Fruit fly (Drosophila melanogaster) whole organism, embryonic: ENCODE results near the gene slmo.

ENCODE experiments used
- Antp ChIP-seq: fragments of 200-800 bp; sonication (Bioruptor generic); optimal IDR thresholded peaks from 3 replicates; lab custom pipeline; 2016; ENCODE audit warnings: missing biosample characterization, missing genetic modification characterization
- B-H2 ChIP-seq: fragments of 200-800 bp; sonication (Bioruptor generic); optimal IDR thresholded peaks from 2 replicates; lab custom pipeline; 2018; ENCODE audit warnings: missing biosample characterization, mild to moderate bottlenecking, missing genetic modification characterization
- Bgb ChIP-seq: fragments of 200-800 bp; sonication (Bioruptor generic); IDR thresholded peaks from 2 replicates; pipeline ENCODE4 v1.3.6; 2022; ENCODE audit warnings: missing biosample characterization, missing genetic modification characterization; ENCODE audit not compliant: partially characterized antibody
- CG10565 ChIP-seq: fragments of 200-800 bp; sonication (Bioruptor generic); optimal IDR thresholded peaks from 3 replicates; lab custom pipeline; 2016; ENCODE audit warnings: missing biosample characterization, mild to moderate bottlenecking, missing genetic modification characterization
- CG15601 ChIP-seq: fragments of 200-800 bp; sonication (Bioruptor generic); optimal IDR thresholded peaks from 3 replicates; lab custom pipeline; 2019; ENCODE audit warnings: missing biosample characterization, mild to moderate bottlenecking, missing genetic modification characterization, moderate library complexity
- CG2202 ChIP-seq: fragments of 200-800 bp; sonication (Bioruptor generic); optimal IDR thresholded peaks from 2 replicates; lab custom pipeline; 2018; ENCODE audit warnings: missing biosample characterization, mild to moderate bottlenecking, missing genetic modification characterization
- CG3407 ChIP-seq: fragments of 200-800 bp; sonication (Bioruptor generic); optimal IDR thresholded peaks from 2 replicates; lab custom pipeline; 2018; ENCODE audit warnings: missing biosample characterization, mild to moderate bottlenecking, missing genetic modification characterization
- CG34224 ChIP-seq: fragments of 200-800 bp; sonication (Bioruptor generic); IDR thresholded peaks from 3 replicates; pipeline ENCODE4 v1.3.6; 2022; ENCODE audit warnings: missing biosample characterization, missing genetic modification characterization; ENCODE audit not compliant: partially characterized antibody
- CG4617 ChIP-seq: fragments of 200-800 bp; sonication (Bioruptor generic); optimal IDR thresholded peaks from 3 replicates; lab custom pipeline; 2016; ENCODE audit warnings: missing biosample characterization, missing genetic modification characterization, borderline replicate concordance
- CG4854 ChIP-seq: fragments of 200-800 bp; sonication (Bioruptor generic); optimal IDR thresholded peaks from 2 replicates; lab custom pipeline; 2016; ENCODE audit warnings: missing biosample characterization, missing genetic modification characterization, inconsistent platforms
- CG6813 ChIP-seq: fragments of 200-800 bp; sonication (Bioruptor generic); optimal IDR thresholded peaks from 2 replicates; lab custom pipeline; 2017; ENCODE audit warnings: missing biosample characterization, missing genetic modification characterization, mild to moderate bottlenecking, moderate library complexity, missing genetic modification reagents
- CG7786 ChIP-seq: fragments of 200-800 bp; sonication (Bioruptor generic); optimal IDR thresholded peaks from 2 replicates; lab custom pipeline; 2016; ENCODE audit warnings: missing biosample characterization, missing genetic modification characterization
- CG8388 ChIP-seq: fragments of 200-800 bp; sonication (Bioruptor generic); optimal IDR thresholded peaks from 2 replicates; lab custom pipeline; 2019; ENCODE audit warnings: missing biosample characterization, mild to moderate bottlenecking, missing genetic modification characterization, moderate library complexity
- CG8924 ChIP-seq: fragments of 200-800 bp; optimal IDR thresholded peaks from 3 replicates; lab custom pipeline; 2019; ENCODE audit warnings: missing biosample characterization, mild to moderate bottlenecking, missing genetic modification characterization, moderate library complexity
- GATAe ChIP-seq: fragments of 200-800 bp; sonication (Bioruptor generic); conservative IDR thresholded peaks from 2 replicates; pipeline ENCODE4 v1.3.6; 2022; ENCODE audit warnings: missing biosample characterization, missing genetic modification characterization
- Hey ChIP-seq: fragments of 200-800 bp; sonication (Bioruptor generic); optimal IDR thresholded peaks from 3 replicates; lab custom pipeline; 2018; ENCODE audit warnings: missing biosample characterization, mild to moderate bottlenecking, missing genetic modification characterization
- Hsf ChIP-seq: fragments of 200-800 bp; sonication (Bioruptor generic); optimal IDR thresholded peaks from 3 replicates; lab custom pipeline; 2016; ENCODE audit warnings: missing biosample characterization, missing genetic modification characterization
- Lim3 ChIP-seq: fragments of 200-800 bp; sonication (Bioruptor generic); IDR thresholded peaks from 2 replicates; pipeline ENCODE4 v1.3.6; 2022; ENCODE audit warnings: missing biosample characterization, missing genetic modification characterization
- MESR4 ChIP-seq: fragments of 200-800 bp; sonication (Bioruptor generic); optimal IDR thresholded peaks from 2 replicates; lab custom pipeline; 2018; ENCODE audit warnings: missing biosample characterization, mild to moderate bottlenecking, missing genetic modification characterization, moderate library complexity
- Med ChIP-seq: fragments of 200-800 bp; sonication (Bioruptor generic); peaks from one replicate; lab custom pipeline; 2016; ENCODE audit warnings: missing biosample characterization, missing genetic modification characterization, mild to moderate bottlenecking, inconsistent platforms, moderate library complexity
- Ptx1 ChIP-seq: fragments of 200-800 bp; sonication (Bioruptor generic); IDR thresholded peaks from 2 replicates; pipeline ENCODE4 v1.3.6; 2022; ENCODE audit warnings: missing biosample characterization, missing genetic modification characterization
- Spps ChIP-seq: fragments of 200-800 bp; sonication (Bioruptor generic); optimal IDR thresholded peaks from 2 replicates; lab custom pipeline; 2018; ENCODE audit warnings: missing biosample characterization, mild to moderate bottlenecking, missing genetic modification characterization
- ac ChIP-seq: fragments of 200-800 bp; sonication (Bioruptor generic); optimal IDR thresholded peaks from 3 replicates; lab custom pipeline; 2017; ENCODE audit warnings: missing biosample characterization, mild to moderate bottlenecking, missing genetic modification characterization
- dysf ChIP-seq: fragments of 200-800 bp; sonication (Bioruptor generic); IDR thresholded peaks from 3 replicates; pipeline ENCODE4 v1.3.6; 2022; ENCODE audit warnings: missing biosample characterization, missing genetic modification characterization
- ewg ChIP-seq: fragments of 200-800 bp; sonication (Bioruptor generic); optimal IDR thresholded peaks from 3 replicates; lab custom pipeline; 2017; ENCODE audit warnings: mild to moderate bottlenecking, missing biosample characterization, missing genetic modification reagents, missing genetic modification characterization
- exex ChIP-seq: fragments of 200-800 bp; sonication (Bioruptor generic); optimal IDR thresholded peaks from 4 replicates; lab custom pipeline; 2018; ENCODE audit warnings: missing biosample characterization, mild to moderate bottlenecking, missing genetic modification characterization, moderate library complexity
- fd3F ChIP-seq: fragments of 200-800 bp; sonication (Bioruptor generic); optimal IDR thresholded peaks from 2 replicates; lab custom pipeline; 2018; ENCODE audit warnings: missing biosample characterization, mild to moderate bottlenecking, missing genetic modification characterization, moderate library complexity
- grn ChIP-seq: fragments of 200-800 bp; sonication (Bioruptor generic); optimal IDR thresholded peaks from 3 replicates; lab custom pipeline; 2017; ENCODE audit warnings: missing biosample characterization, missing genetic modification characterization
- hkb ChIP-seq, 2 experiments: fragments of 200-800 bp in 1 of 2; fragments of >200 bp in 1 of 2; sonication (Bioruptor generic) in 1 of 2; IDR thresholded peaks in 1 of 2; optimal IDR thresholded peaks in 1 of 2; 2 replicates each; pipeline versions ENCODE4 v1.3.6 to Lab custom; 2017 to 2022; ENCODE audit warnings: missing biosample characterization in 1 of 2, missing genetic modification characterization in 1 of 2
- jumu ChIP-seq: fragments of 200-800 bp; sonication (Bioruptor generic); optimal IDR thresholded peaks from 3 replicates; lab custom pipeline; 2016; ENCODE audit warnings: missing biosample characterization, missing genetic modification characterization
- luna ChIP-seq: fragments of 200-800 bp; sonication (Bioruptor generic); optimal IDR thresholded peaks from 2 replicates; lab custom pipeline; 2016; ENCODE audit warnings: missing biosample characterization, missing genetic modification characterization
- mam ChIP-seq: fragments of 200-800 bp; sonication (Bioruptor generic); optimal IDR thresholded peaks from 3 replicates; lab custom pipeline; 2016; ENCODE audit warnings: missing biosample characterization, missing genetic modification characterization
- mirr ChIP-seq: fragments of 200-800 bp; sonication (Bioruptor generic); optimal IDR thresholded peaks from 3 replicates; lab custom pipeline; 2018; ENCODE audit warnings: missing biosample characterization, mild to moderate bottlenecking, missing genetic modification characterization
- otp ChIP-seq: fragments of 200-800 bp; sonication (Bioruptor generic); IDR thresholded peaks from 3 replicates; pipeline ENCODE4, ENCODE4 v1.3.6; 2022; ENCODE audit warnings: missing biosample characterization, missing genetic modification characterization
- pfk ChIP-seq: fragments of 200-800 bp; sonication (Bioruptor generic); optimal IDR thresholded peaks from 2 replicates; lab custom pipeline; 2018; ENCODE audit warnings: missing biosample characterization, mild to moderate bottlenecking, missing genetic modification characterization, moderate library complexity
- prd ChIP-seq, 3 experiments: fragments of >200 bp in 2 of 3; fragments of 200-800 bp in 1 of 3; sonication (Bioruptor generic) in 1 of 3; optimal IDR thresholded peaks in 2 of 3; IDR thresholded peaks in 1 of 3; 2 replicates in 2 of 3; 3 replicates in 1 of 3; pipeline versions ENCODE4 v1.3.6 to Lab custom; 2017 to 2022; ENCODE audit warnings: missing biosample characterization in 1 of 3, missing genetic modification characterization in 1 of 3
- sd ChIP-seq: fragments of 200-800 bp; sonication (Bioruptor generic); optimal IDR thresholded peaks from 3 replicates; lab custom pipeline; 2018; ENCODE audit warnings: missing biosample characterization, mild to moderate bottlenecking, missing genetic modification characterization, moderate library complexity
- sens ChIP-seq: fragments of 200-800 bp; sonication (Bioruptor generic); peaks from one replicate; lab custom pipeline; 2016; ENCODE audit warnings: missing biosample characterization, missing genetic modification characterization
- stc ChIP-seq: fragments of 200-800 bp; sonication (Bioruptor generic); IDR thresholded peaks from 2 replicates; pipeline ENCODE4 v1.3.6; 2022; ENCODE audit warnings: missing biosample characterization, missing genetic modification characterization
- tll ChIP-seq, 2 experiments: fragments of 200-800 bp in 1 of 2; fragments of >200 bp in 1 of 2; sonication (Bioruptor generic) in 1 of 2; optimal IDR thresholded peaks; 2 replicates each; lab custom pipeline; 2017 to 2019; ENCODE audit warnings: missing biosample characterization in 2 of 2, missing genetic modification characterization in 2 of 2, mild to moderate bottlenecking in 1 of 2, moderate library complexity in 1 of 2
- trem ChIP-seq: fragments of 200-800 bp; optimal IDR thresholded peaks from 3 replicates; lab custom pipeline; 2019; ENCODE audit warnings: missing biosample characterization, mild to moderate bottlenecking, missing genetic modification characterization, moderate library complexity
- ttk ChIP-seq: fragments of 200-800 bp; sonication (Bioruptor generic); IDR thresholded peaks from 2 replicates; pipeline ENCODE4 v2.1.2; 2022; ENCODE audit warnings: missing biosample characterization, missing genetic modification characterization

Gene slmo

dm6 chr2L:6090365-6090764, 41.9 kb upstream of the slmo start (continued):
- TF ChIP-seq B-H2 (peak; percentile 16), CG34224 (no peak), CG8924 (tag; lab: Kevin White, UChicago) (peak; percentile 5), Bgb (GFP tag; lab: Robert Waterston, UW) (peak; percentile 16; the same call in 1 of the 2 replicates)

DNA sequence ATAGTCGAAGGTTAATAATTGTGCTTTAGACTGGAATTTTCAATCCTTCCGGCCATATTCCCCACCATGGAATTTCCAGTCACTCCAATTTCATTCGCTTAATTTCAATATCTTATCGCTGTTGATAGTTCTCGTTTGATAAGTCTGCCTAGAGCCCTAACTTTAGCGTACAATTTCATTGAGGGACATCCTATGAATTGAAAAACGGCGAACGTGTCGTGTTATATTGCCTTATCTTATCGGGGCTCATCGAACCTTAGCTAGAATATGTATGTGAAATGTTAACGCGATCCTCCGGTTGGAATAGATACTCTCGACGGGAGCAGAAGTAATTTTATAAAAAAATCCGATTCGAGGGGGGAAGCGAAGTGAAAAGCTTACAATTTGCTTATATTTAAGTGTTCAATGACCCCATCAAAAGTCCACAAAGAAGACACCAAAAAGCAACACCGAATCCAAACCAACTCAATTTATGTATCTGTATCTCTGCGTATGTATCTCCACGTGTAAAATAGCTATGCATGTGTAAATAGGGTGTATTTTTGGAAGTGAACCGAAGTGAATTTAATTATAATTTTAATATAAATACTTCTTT, 41.2 kb upstream of the slmo start:
- TF ChIP-seq sd = peak; percentile 59
- TF ChIP-seq sens (GFP tag; lab: Kevin White, UChicago) = peak; percentile 2
- no peak for TF ChIP-seq pfk (GFP tag; lab: Kevin White, UChicago)
- no peak for TF ChIP-seq ewg
- peak; percentile 80 for TF ChIP-seq GATAe (GFP tag; lab: Robert Waterston, UW)
- TF ChIP-seq mirr (GFP tag; lab: Kevin White, UChicago) = peak; percentile 89
- TF ChIP-seq exex (tag; lab: Kevin White, UChicago) = peak; percentile 68
- peak; percentile 61 for TF ChIP-seq grn (GFP tag; lab: Kevin White, UChicago)
- peak; percentile 19 for TF ChIP-seq Med (GFP tag; lab: Kevin White, UChicago)
- TF ChIP-seq, all 482 proteins: peak for 7

DNA sequence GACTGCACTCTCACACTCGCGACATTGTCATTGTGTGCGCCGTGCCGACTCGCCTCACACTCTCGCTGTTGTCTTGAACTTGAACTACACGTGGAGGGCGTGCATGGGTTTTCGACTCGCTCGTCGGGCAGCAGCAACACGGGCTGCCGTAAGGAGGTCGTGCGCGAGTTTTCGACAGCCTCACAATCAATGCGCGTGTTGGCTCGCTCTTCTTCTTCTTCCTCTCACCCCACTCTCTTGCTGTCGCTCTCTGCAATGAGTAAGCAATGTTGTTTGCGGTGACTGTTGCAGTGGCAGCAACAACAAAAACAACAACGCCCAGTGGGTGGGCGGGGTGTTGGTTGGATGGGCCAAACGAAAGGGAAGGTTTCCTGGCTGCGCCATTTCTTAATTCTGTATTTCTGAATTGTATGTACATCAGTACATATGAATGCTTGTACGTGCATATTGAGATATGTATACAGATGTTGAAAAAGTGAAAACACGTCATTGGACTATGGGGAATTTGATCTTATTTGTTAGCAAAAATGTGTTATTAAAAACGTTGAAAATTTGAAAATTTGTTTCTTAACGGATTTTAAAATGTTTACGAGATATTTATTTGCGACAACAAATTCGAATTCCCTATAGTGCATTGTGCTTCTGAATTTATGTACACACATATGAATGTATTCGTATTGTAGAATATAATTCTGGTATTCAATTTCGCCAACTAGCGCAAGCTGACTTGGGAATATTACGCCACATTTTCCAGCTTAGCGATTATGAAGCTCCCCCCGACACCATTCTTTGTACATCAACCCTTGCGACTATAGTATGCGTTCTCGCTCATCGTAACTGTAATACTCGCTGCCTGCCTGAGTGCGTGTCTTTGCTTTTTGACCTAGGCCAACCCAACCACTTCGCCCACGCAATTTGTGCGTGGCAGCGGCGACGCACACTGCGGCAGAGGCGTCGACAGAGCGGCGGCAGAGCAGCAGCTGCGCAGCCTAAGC, 40.2 kb upstream of the slmo start:
- TF ChIP-seq pfk (GFP tag; lab: Kevin White, UChicago) (peak; percentile 38), trem (tag; lab: Kevin White, UChicago) (peak; percentile 6), grn (GFP tag; lab: Kevin White, UChicago) (peak; percentile 13), CG2202 (tag; lab: Kevin White, UChicago) (peak; percentile 13), hkb (optimal IDR thresholded peaks at IDR 0.05; lab: Kevin White, UChicago) (no peak), hkb (GFP tag; IDR thresholded peaks at IDR 0.05; lab: Robert Waterston, UW) (0 out of 2 replicates have a peak, but pooled peaks have one; percentile 11), CG7786 (GFP tag; lab: Kevin White, UChicago) (no peak), Antp (GFP tag; lab: Kevin White, UChicago) (no peak), luna (GFP tag; lab: Kevin White, UChicago) (no peak), ac (peak; percentile 1), CG3407 (GFP tag; lab: Kevin White, UChicago) (no peak), fd3F (GFP tag; lab: Kevin White, UChicago) (peak; percentile 3), CG4617 (no peak), CG8924 (tag; lab: Kevin White, UChicago) (peak; percentile 62), Ptx1 (no peak), CG4854 (GFP tag; lab: Kevin White, UChicago) (no peak), mam (GFP tag; lab: Kevin White, UChicago) (peak; percentile 40), sens (GFP tag; lab: Kevin White, UChicago) (peak; percentile 91), dysf (GFP tag; lab: Robert Waterston, UW) (no peak), Spps (no peak), jumu (GFP tag; lab: Kevin White, UChicago) (no peak), CG8388 (GFP tag; lab: Kevin White, UChicago) (peak; percentile 38), Hsf (GFP tag; lab: Kevin White, UChicago) (no peak), prd (optimal IDR thresholded peaks at IDR 0.05; lab: Kevin White, UChicago) (no peak), prd (GFP tag; IDR thresholded peaks at IDR 0.05; lab: Robert Waterston, UW) (no peak), stc (GFP tag; lab: Robert Waterston, UW) (no peak), otp (no peak; the same call in 2 of the 3 replicates), Hey (tag; lab: Kevin White, UChicago) (peak; percentile 96), CG6813 (GFP tag; lab: Kevin White, UChicago) (peak; percentile 42), tll (GFP tag; optimal IDR thresholded peaks at IDR 0.05; lab: Kevin White, UChicago) (peak in 1 of 2 experiments; percentile 91), CG10565 (GFP tag; lab: Kevin White, UChicago) (no peak), Lim3 (GFP tag; lab: Robert Waterston, UW) (no peak), CG15601 (tag; lab: Kevin White, UChicago) (peak; percentile 36), ttk (GFP tag; lab: Robert Waterston, UW) (peak; percentile 18; the same call in 1 of the 2 replicates), MESR4 (GFP tag; lab: Kevin White, UChicago) (no peak)
